Fruit fly (Drosophila melanogaster) whole organism, embryonic: Measurements from ENCODE around the gene CG18507.

Experiments used
- Atf6 ChIP-seq: fragments of 200-800 bp; sonication (Bioruptor generic); IDR thresholded peaks from 2 replicates; pipeline ENCODE4 v1.3.6; 2022; ENCODE audit warnings: missing biosample characterization, missing genetic modification characterization
- B-H1 ChIP-seq: fragments of 200-800 bp; sonication (Bioruptor generic); IDR thresholded peaks from 3 replicates; pipeline ENCODE4 v1.3.6; 2022; ENCODE audit warnings: missing biosample characterization, missing genetic modification characterization
- Blimp-1 ChIP-seq: fragments of 200-800 bp; sonication (Bioruptor generic); optimal IDR thresholded peaks from 3 replicates; lab custom pipeline; 2018; ENCODE audit warnings: missing biosample characterization, missing genetic modification characterization, mild to moderate bottlenecking, moderate library complexity, missing genetic modification reagents
- CG10274 ChIP-seq: fragments of 200-800 bp; sonication (Bioruptor generic); optimal IDR thresholded peaks from 3 replicates; lab custom pipeline; 2017; ENCODE audit warnings: missing biosample characterization, mild to moderate bottlenecking, missing genetic modification characterization
- CG10431 ChIP-seq: fragments of 200-800 bp; sonication (Bioruptor generic); optimal IDR thresholded peaks from 3 replicates; lab custom pipeline; 2018; ENCODE audit warnings: missing biosample characterization, mild to moderate bottlenecking, missing genetic modification characterization
- CG11456 ChIP-seq: fragments of 200-800 bp; sonication (Bioruptor generic); IDR thresholded peaks from 3 replicates; pipeline ENCODE4 v1.3.6; 2022; ENCODE audit warnings: missing biosample characterization, missing genetic modification characterization
- CG12155 ChIP-seq: fragments of 200-800 bp; sonication (Bioruptor generic); optimal IDR thresholded peaks from 3 replicates; lab custom pipeline; 2016; ENCODE audit warnings: missing biosample characterization, missing genetic modification characterization
- CG12219 ChIP-seq: fragments of 200-800 bp; sonication (Bioruptor generic); optimal IDR thresholded peaks from 3 replicates; lab custom pipeline; 2018; ENCODE audit warnings: missing biosample characterization, mild to moderate bottlenecking, missing genetic modification characterization
- CG13894 ChIP-seq: fragments of 200-800 bp; sonication (Bioruptor generic); optimal IDR thresholded peaks from 3 replicates; lab custom pipeline; 2018; ENCODE audit warnings: missing biosample characterization, mild to moderate bottlenecking, missing genetic modification characterization, moderate library complexity
- CG14050 ChIP-seq: fragments of 200-800 bp; sonication (Bioruptor generic); IDR thresholded peaks from 3 replicates; pipeline ENCODE4 v1.3.6; 2022; ENCODE audit warnings: missing biosample characterization, missing genetic modification characterization
- CG15696 ChIP-seq: fragments of 200-800 bp; sonication (Bioruptor generic); optimal IDR thresholded peaks from 2 replicates; lab custom pipeline; 2019; ENCODE audit warnings: missing biosample characterization, mild to moderate bottlenecking, missing genetic modification characterization, moderate library complexity
- CG17385 ChIP-seq: fragments of 200-800 bp; sonication (Bioruptor generic); optimal IDR thresholded peaks from 3 replicates; lab custom pipeline; 2018; ENCODE audit warnings: missing biosample characterization, mild to moderate bottlenecking, missing genetic modification characterization
- CG17912 ChIP-seq: fragments of 200-800 bp; sonication (Bioruptor generic); optimal IDR thresholded peaks from 2 replicates; lab custom pipeline; 2018; ENCODE audit warnings: missing biosample characterization, mild to moderate bottlenecking, missing genetic modification characterization
- CG30431 ChIP-seq: fragments of 200-800 bp; sonication (Bioruptor generic); optimal IDR thresholded peaks from 2 replicates; lab custom pipeline; 2017; ENCODE audit warnings: missing biosample characterization, missing genetic modification characterization
- CG32532 ChIP-seq: fragments of 200-800 bp; sonication (Bioruptor generic); IDR thresholded peaks from 2 replicates; pipeline ENCODE4 v1.3.6; 2022; ENCODE audit warnings: missing biosample characterization, missing genetic modification characterization
- CG4730 ChIP-seq: fragments of 200-800 bp; sonication (Bioruptor generic); IDR thresholded peaks from 2 replicates; pipeline ENCODE4 v1.3.6; 2022; ENCODE audit warnings: missing biosample characterization, missing genetic modification characterization
- CG5953 ChIP-seq: fragments of 200-800 bp; sonication (Bioruptor generic); IDR thresholded peaks from 2 replicates; pipeline ENCODE4 v1.3.6; 2022; ENCODE audit warnings: missing biosample characterization, missing genetic modification characterization
- CG6654 ChIP-seq: fragments of 200-800 bp; sonication (Bioruptor generic); optimal IDR thresholded peaks from 2 replicates; lab custom pipeline; 2017; ENCODE audit warnings: missing biosample characterization, mild to moderate bottlenecking, missing genetic modification characterization
- CG8089 ChIP-seq: fragments of 200-800 bp; sonication (Bioruptor generic); optimal IDR thresholded peaks from 3 replicates; lab custom pipeline; 2016; ENCODE audit warnings: missing biosample characterization, missing genetic modification characterization
- CTCF ChIP-seq: fragments of 200-800 bp; sonication (Bioruptor generic); optimal IDR thresholded peaks from 2 replicates; lab custom pipeline; 2017; ENCODE audit warnings: missing biosample characterization, mild to moderate bottlenecking, missing genetic modification characterization, moderate library complexity
- CoRest ChIP-seq: fragments of 200-800 bp; sonication (Bioruptor generic); optimal IDR thresholded peaks from 3 replicates; lab custom pipeline; 2018; ENCODE audit warnings: missing biosample characterization, mild to moderate bottlenecking, missing genetic modification characterization, moderate library complexity
- Dek ChIP-seq: fragments of 200-800 bp; sonication (Bioruptor generic); optimal IDR thresholded peaks from 3 replicates; lab custom pipeline; 2019; ENCODE audit warnings: missing biosample characterization, mild to moderate bottlenecking, missing genetic modification characterization, moderate library complexity
- Dfd ChIP-seq, 2 experiments: fragments of >200 bp; optimal IDR thresholded peaks; 2 replicates each; lab custom pipeline; 2017; ENCODE audit warnings: missing biosample characterization in 2 of 2, missing genetic modification characterization in 2 of 2
- Dip3 ChIP-seq: fragments of 200-800 bp; sonication (Bioruptor generic); optimal IDR thresholded peaks from 3 replicates; lab custom pipeline; 2016; ENCODE audit warnings: missing biosample characterization, missing genetic modification characterization
- H15 ChIP-seq: fragments of 200-800 bp; sonication (Bioruptor generic); IDR thresholded peaks from 3 replicates; pipeline ENCODE4 v1.3.6; 2022; ENCODE audit warnings: missing biosample characterization, missing genetic modification characterization
- H2.0 ChIP-seq: fragments of 200-800 bp; sonication (Bioruptor generic); IDR thresholded peaks from 2 replicates; pipeline ENCODE4 v1.3.6; 2022; ENCODE audit warnings: missing biosample characterization, missing genetic modification characterization
- Hey ChIP-seq: fragments of 200-800 bp; sonication (Bioruptor generic); optimal IDR thresholded peaks from 3 replicates; lab custom pipeline; 2018; ENCODE audit warnings: missing biosample characterization, mild to moderate bottlenecking, missing genetic modification characterization
- HmgZ ChIP-seq: fragments of 200-800 bp; sonication (Bioruptor generic); optimal IDR thresholded peaks from 2 replicates; lab custom pipeline; 2018; ENCODE audit warnings: missing biosample characterization, mild to moderate bottlenecking, missing genetic modification characterization
- Hr3 ChIP-seq: fragments of 200-800 bp; sonication (Bioruptor generic); optimal IDR thresholded peaks from 3 replicates; lab custom pipeline; 2016; ENCODE audit warnings: missing biosample characterization, missing genetic modification characterization
- Hr39 ChIP-seq: fragments of >200 bp; optimal IDR thresholded peaks from 2 replicates; lab custom pipeline; 2017
- NC2β ChIP-seq: fragments of 200-800 bp; sonication (Bioruptor generic); optimal IDR thresholded peaks from 2 replicates; lab custom pipeline; 2016; ENCODE audit warnings: missing biosample characterization, missing genetic modification characterization
- Nf-YB ChIP-seq: fragments of 200-800 bp; sonication (Bioruptor generic); optimal IDR thresholded peaks from 3 replicates; lab custom pipeline; 2019; ENCODE audit warnings: missing biosample characterization, mild to moderate bottlenecking, missing genetic modification characterization, moderate library complexity
- Poxn ChIP-seq: fragments of 200-800 bp; sonication (Bioruptor generic); IDR thresholded peaks from 2 replicates; pipeline ENCODE4 v1.3.6; 2022; ENCODE audit warnings: missing biosample characterization, missing genetic modification characterization
- Rx ChIP-seq: fragments of 200-800 bp; sonication (Bioruptor generic); IDR thresholded peaks from 2 replicates; pipeline ENCODE4 v1.3.6; 2022; ENCODE audit warnings: missing biosample characterization, missing genetic modification characterization
- Sry-β ChIP-seq: fragments of 200-800 bp; sonication (Bioruptor generic); optimal IDR thresholded peaks from 2 replicates; lab custom pipeline; 2018; ENCODE audit warnings: missing biosample characterization, mild to moderate bottlenecking, missing genetic modification characterization, moderate library complexity
- YL-1 ChIP-seq: fragments of 200-800 bp; sonication (Bioruptor generic); optimal IDR thresholded peaks from 3 replicates; lab custom pipeline; 2017; ENCODE audit warnings: missing biosample characterization, mild to moderate bottlenecking, missing genetic modification characterization
- ase ChIP-seq: fragments of 200-800 bp; sonication (Bioruptor generic); IDR thresholded peaks from 3 replicates; pipeline ENCODE4 v1.3.6; 2022; ENCODE audit warnings: missing biosample characterization, missing genetic modification characterization
- ash1 ChIP-seq: fragments of 200-800 bp; sonication (Bioruptor generic); optimal IDR thresholded peaks from 2 replicates; lab custom pipeline; 2018; ENCODE audit warnings: missing biosample characterization, mild to moderate bottlenecking, missing genetic modification characterization
- dpn ChIP-seq, 2 experiments: fragments of 200-800 bp; sonication (Bioruptor generic); optimal IDR thresholded peaks; 3 replicates each; lab custom pipeline; 2016; ENCODE audit warnings: missing biosample characterization in 2 of 2, missing genetic modification characterization in 2 of 2
- fu2 ChIP-seq: fragments of 200-800 bp; sonication (Bioruptor generic); optimal IDR thresholded peaks from 2 replicates; lab custom pipeline; 2016; ENCODE audit warnings: missing biosample characterization, missing genetic modification characterization
- gce ChIP-seq: fragments of 200-800 bp; sonication (Bioruptor generic); IDR thresholded peaks from 3 replicates; pipeline ENCODE4 v1.3.6; 2022; ENCODE audit warnings: missing biosample characterization, missing genetic modification characterization
- gro ChIP-seq: fragments of 200-800 bp; sonication (Bioruptor generic); optimal IDR thresholded peaks from 2 replicates; lab custom pipeline; 2016; ENCODE audit warnings: missing biosample characterization, missing genetic modification characterization
- hbn ChIP-seq: fragments of 200-800 bp; sonication (Bioruptor generic); IDR thresholded peaks from 2 replicates; pipeline ENCODE4 v1.3.6; 2022; ENCODE audit warnings: missing biosample characterization, missing genetic modification characterization; ENCODE audit not compliant: partially characterized antibody
- ind ChIP-seq: fragments of 200-800 bp; sonication (Bioruptor generic); optimal IDR thresholded peaks from 3 replicates; lab custom pipeline; 2016; ENCODE audit warnings: missing biosample characterization, missing genetic modification characterization
- lola ChIP-seq, 3 experiments: fragments of >200 bp in 2 of 3; fragments of 200-800 bp in 1 of 3; sonication (Bioruptor generic) in 1 of 3; optimal IDR thresholded peaks; 2 replicates each; lab custom pipeline; 2017 to 2019; ENCODE audit warnings: missing biosample characterization in 3 of 3, missing genetic modification characterization in 3 of 3, mild to moderate bottlenecking in 1 of 3, moderate library complexity in 1 of 3
- mam ChIP-seq: fragments of 200-800 bp; sonication (Bioruptor generic); optimal IDR thresholded peaks from 3 replicates; lab custom pipeline; 2016; ENCODE audit warnings: missing biosample characterization, missing genetic modification characterization
- pita ChIP-seq: fragments of 200-800 bp; sonication (Bioruptor generic); optimal IDR thresholded peaks from 2 replicates; lab custom pipeline; 2017; ENCODE audit warnings: missing biosample characterization, mild to moderate bottlenecking, missing genetic modification characterization
- schlank ChIP-seq: fragments of 200-800 bp; sonication (Bioruptor generic); optimal IDR thresholded peaks from 2 replicates; lab custom pipeline; 2018; ENCODE audit warnings: missing biosample characterization, mild to moderate bottlenecking, missing genetic modification characterization
- sima ChIP-seq: fragments of 200-800 bp; sonication (Bioruptor generic); optimal IDR thresholded peaks from 2 replicates; lab custom pipeline; 2016; ENCODE audit warnings: missing biosample characterization, missing genetic modification characterization
- twi ChIP-seq: fragments of 200-800 bp; optimal IDR thresholded peaks from 2 replicates; lab custom pipeline; 2019; ENCODE audit warnings: missing biosample characterization, mild to moderate bottlenecking, missing genetic modification characterization, moderate library complexity
- vvl ChIP-seq: fragments of 200-800 bp; sonication (Bioruptor generic); IDR thresholded peaks from 2 replicates; pipeline ENCODE4 v1.3.6; 2022; ENCODE audit warnings: missing biosample characterization, missing genetic modification characterization
- yki ChIP-seq: fragments of >200 bp; optimal IDR thresholded peaks from 3 replicates; lab custom pipeline; 2018

Gene CG18507

DNA sequence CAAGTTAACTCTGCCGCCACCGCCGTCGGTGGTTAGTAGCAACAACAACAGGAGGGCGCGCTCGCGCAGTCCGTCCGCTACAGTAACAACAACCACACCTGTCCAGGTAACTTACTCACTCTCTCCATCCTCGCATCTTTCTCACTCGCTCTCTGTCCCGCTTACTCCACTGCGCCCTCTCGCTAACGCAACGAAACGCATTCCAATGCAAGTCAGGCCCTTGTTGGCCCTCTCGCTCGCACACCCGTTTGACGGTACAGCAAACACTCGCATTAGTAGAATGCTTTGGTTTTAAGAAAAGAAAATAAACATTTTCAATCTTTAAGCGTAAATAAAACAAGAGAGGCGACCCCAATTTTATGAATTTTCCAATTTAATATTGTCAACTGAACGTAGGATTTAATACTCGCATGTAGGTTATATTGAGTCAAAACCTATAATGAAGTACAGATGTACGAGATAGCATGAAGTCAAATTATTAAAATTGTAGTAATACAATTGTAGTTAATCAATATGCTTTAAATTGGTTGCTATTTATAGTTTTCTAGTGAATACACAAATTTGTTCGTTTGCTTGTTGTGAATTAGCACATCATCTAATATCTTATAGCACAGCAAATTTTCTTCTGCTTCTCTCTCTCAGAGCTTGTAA lies 817 bp downstream of the CG18507 start (continued):
- TF ChIP-seq CG12155 (GFP tag; lab: Kevin White, UChicago) (no peak), twi (tag; lab: Kevin White, UChicago) (no peak), CG5953 (GFP tag; lab: Robert Waterston, UW) (no peak), yki (no peak), ind (no peak), CG10274 (no peak), Dip3 (no peak), CG10431 (no peak), CG14050 (peak; percentile 21; the same call in 1 of the 3 replicates), CG11456 (GFP tag; lab: Robert Waterston, UW) (no peak), gro (GFP tag; lab: Kevin White, UChicago) (no peak), HmgZ (tag; lab: Kevin White, UChicago) (no peak), Blimp-1 (GFP tag; lab: Kevin White, UChicago) (peak; percentile 5), pita (GFP tag; lab: Kevin White, UChicago) (no peak), NC2β (GFP tag; lab: Kevin White, UChicago) (no peak), CG17912 (GFP tag; lab: Kevin White, UChicago) (no peak), Hey (no peak), CG13894 (no peak), fu2 (GFP tag; lab: Kevin White, UChicago) (no peak), ash1 (GFP tag; lab: Kevin White, UChicago) (no peak), mam (GFP tag; lab: Kevin White, UChicago) (peak; percentile 11), Dfd (GFP tag; optimal IDR thresholded peaks at IDR 0.05; lab: Kevin White, UChicago) (no peak), CG6654 (GFP tag; lab: Kevin White, UChicago) (no peak), vvl (peak; percentile 66), CG17385 (GFP tag; lab: Kevin White, UChicago) (peak; percentile 24), CTCF (GFP tag; lab: Kevin White, UChicago) (no peak), Dek (tag; lab: Kevin White, UChicago) (no peak), ase (GFP tag; lab: Robert Waterston, UW) (no peak), CG15696 (tag; lab: Kevin White, UChicago) (no peak), CG32532 (0 out of 2 replicates have a peak, but pooled peaks have one; percentile 5), gce (GFP tag; lab: Robert Waterston, UW) (no peak), hbn (no peak), Rx (GFP tag; lab: Robert Waterston, UW) (no peak), Hr3 (GFP tag; lab: Kevin White, UChicago) (peak; percentile 41), dpn (GFP tag; optimal IDR thresholded peaks at IDR 0.05; lab: Kevin White, UChicago) (peak in 1 of 2 experiments; percentile 49), CG8089 (GFP tag; lab: Kevin White, UChicago) (no peak), H15 (no peak), CG30431 (GFP tag; lab: Kevin White, UChicago) (peak; percentile 49), YL-1 (GFP tag; lab: Kevin White, UChicago) (no peak), B-H1 (GFP tag; lab: Robert Waterston, UW) (no peak), Atf6 (GFP tag; lab: Robert Waterston, UW) (no peak), CoRest (tag; lab: Kevin White, UChicago) (peak; percentile 45), CG12219 (GFP tag; lab: Kevin White, UChicago) (no peak), lola (GFP tag; optimal IDR thresholded peaks at IDR 0.05; lab: Kevin White, UChicago) (peak in 1 of 3 experiments; percentile 57), schlank (tag; lab: Kevin White, UChicago) (no peak), sima (no peak), H2.0 (GFP tag; lab: Robert Waterston, UW) (peak; percentile 49; the same call in 1 of the 2 replicates), CG4730 (GFP tag; lab: Robert Waterston, UW) (no peak; the same call in 1 of the 2 replicates), Poxn (no peak), Nf-YB (GFP tag; lab: Kevin White, UChicago) (no peak), Hr39 (lab: Kevin White, UChicago) (no peak), Sry-β (GFP tag; lab: Kevin White, UChicago) (no peak)
